Fruit fly (Drosophila melanogaster) whole organism, embryonic: ENCODE measurements around the gene Sry-alpha.

Source experiments
- Antp ChIP-seq: fragments of 200-800 bp; sonication (Bioruptor generic); optimal IDR thresholded peaks from 3 replicates; lab custom pipeline; 2016; ENCODE audit warnings: missing biosample characterization, missing genetic modification characterization
- Asciz ChIP-seq: fragments of 200-800 bp; sonication (Bioruptor generic); optimal IDR thresholded peaks from 2 replicates; lab custom pipeline; 2017; ENCODE audit warnings: missing biosample characterization, mild to moderate bottlenecking, missing genetic modification characterization, missing genetic modification reagents
- Atf6 ChIP-seq: fragments of 200-800 bp; sonication (Bioruptor generic); IDR thresholded peaks from 2 replicates; pipeline ENCODE4 v1.3.6; 2022; ENCODE audit warnings: missing biosample characterization, missing genetic modification characterization
- Awh ChIP-seq: fragments of 200-800 bp; sonication (Bioruptor generic); IDR thresholded peaks from 2 replicates; pipeline ENCODE4, ENCODE4 v1.3.6; 2022; ENCODE audit warnings: missing biosample characterization, missing genetic modification characterization
- B-H2 ChIP-seq: fragments of 200-800 bp; sonication (Bioruptor generic); optimal IDR thresholded peaks from 2 replicates; lab custom pipeline; 2018; ENCODE audit warnings: missing biosample characterization, mild to moderate bottlenecking, missing genetic modification characterization
- CG10366 ChIP-seq: fragments of 200-800 bp; sonication (Bioruptor generic); IDR thresholded peaks from 2 replicates; pipeline ENCODE4 v1.3.6; 2022; ENCODE audit warnings: missing biosample characterization, missing genetic modification characterization
- CG10543 ChIP-seq: fragments of 200-800 bp; sonication (Bioruptor generic); optimal IDR thresholded peaks from 3 replicates; lab custom pipeline; 2017; ENCODE audit warnings: missing biosample characterization, mild to moderate bottlenecking, missing genetic modification characterization, moderate library complexity
- CG11085 ChIP-seq: fragments of 200-800 bp; sonication (Bioruptor generic); IDR thresholded peaks from 2 replicates; pipeline ENCODE4 v1.3.6; 2022; ENCODE audit warnings: missing biosample characterization, missing genetic modification characterization
- CG11093 ChIP-seq: fragments of 200-800 bp; sonication (Bioruptor generic); IDR thresholded peaks from 3 replicates; pipeline ENCODE4 v1.3.6; 2022; ENCODE audit warnings: missing biosample characterization, missing genetic modification characterization
- CG11696 ChIP-seq: fragments of 200-800 bp; sonication (Bioruptor generic); IDR thresholded peaks from 2 replicates; pipeline ENCODE4 v1.3.6; 2022; ENCODE audit warnings: missing biosample characterization, missing genetic modification characterization
- CG12104 ChIP-seq: fragments of 200-800 bp; sonication (Bioruptor generic); optimal IDR thresholded peaks from 3 replicates; lab custom pipeline; 2016; ENCODE audit warnings: missing biosample characterization, missing genetic modification characterization
- CG13287 ChIP-seq: fragments of 200-800 bp; sonication (Bioruptor generic); IDR thresholded peaks from 2 replicates; pipeline ENCODE4 v1.3.6; 2022; ENCODE audit warnings: missing biosample characterization, missing genetic modification characterization; ENCODE audit not compliant: partially characterized antibody
- CG16779 ChIP-seq: fragments of 200-800 bp; sonication (Bioruptor generic); IDR thresholded peaks from 2 replicates; pipeline ENCODE4 v1.3.6; 2022; ENCODE audit warnings: missing biosample characterization, missing genetic modification characterization
- CG1832 ChIP-seq: fragments of 200-800 bp; sonication (Bioruptor generic); optimal IDR thresholded peaks from 2 replicates; lab custom pipeline; 2017; ENCODE audit warnings: missing biosample characterization, mild to moderate bottlenecking, missing genetic modification characterization, inconsistent platforms
- CG2116 ChIP-seq: fragments of 200-800 bp; sonication (Bioruptor generic); optimal IDR thresholded peaks from 3 replicates; lab custom pipeline; 2018; ENCODE audit warnings: missing biosample characterization, mild to moderate bottlenecking, missing genetic modification characterization
- CG34422 ChIP-seq: fragments of 200-800 bp; sonication (Bioruptor generic); IDR thresholded peaks from 3 replicates; pipeline ENCODE4 v1.3.6; 2022; ENCODE audit warnings: missing biosample characterization, missing genetic modification characterization
- CG3838 ChIP-seq: fragments of 200-800 bp; sonication (Bioruptor generic); optimal IDR thresholded peaks from 3 replicates; lab custom pipeline; 2016; ENCODE audit warnings: missing biosample characterization, missing genetic modification characterization
- CG3995 ChIP-seq: fragments of 200-800 bp; sonication (Bioruptor generic); optimal IDR thresholded peaks from 3 replicates; lab custom pipeline; 2016; ENCODE audit warnings: missing biosample characterization, missing genetic modification characterization
- CG4360 ChIP-seq: fragments of 200-800 bp; sonication (Bioruptor generic); IDR thresholded peaks from 2 replicates; pipeline ENCODE4 v1.3.6; 2022; ENCODE audit warnings: missing biosample characterization, missing genetic modification characterization
- CG6683 ChIP-seq: fragments of 200-800 bp; sonication (Bioruptor generic); optimal IDR thresholded peaks from 2 replicates; lab custom pipeline; 2017; ENCODE audit warnings: missing biosample characterization, mild to moderate bottlenecking, missing genetic modification characterization, missing genetic modification reagents
- CG6765 ChIP-seq: fragments of 200-800 bp; sonication (Bioruptor generic); optimal IDR thresholded peaks from 3 replicates; lab custom pipeline; 2017; ENCODE audit warnings: missing biosample characterization, mild to moderate bottlenecking, missing genetic modification characterization
- CG7271 ChIP-seq: fragments of 200-800 bp; sonication (Bioruptor generic); optimal IDR thresholded peaks from 2 replicates; lab custom pipeline; 2018; ENCODE audit warnings: missing biosample characterization, mild to moderate bottlenecking, missing genetic modification characterization, moderate library complexity
- CG7372 ChIP-seq: fragments of 200-800 bp; sonication (Bioruptor generic); IDR thresholded peaks from 2 replicates; pipeline ENCODE4 v1.3.6; 2022; ENCODE audit warnings: missing biosample characterization, missing genetic modification characterization
- CG9437 ChIP-seq: fragments of 200-800 bp; sonication (Bioruptor generic); optimal IDR thresholded peaks from 2 replicates; lab custom pipeline; 2018; ENCODE audit warnings: missing biosample characterization, mild to moderate bottlenecking, missing genetic modification characterization
- CTCF ChIP-seq: fragments of 200-800 bp; sonication (Bioruptor generic); optimal IDR thresholded peaks from 2 replicates; lab custom pipeline; 2017; ENCODE audit warnings: missing biosample characterization, mild to moderate bottlenecking, missing genetic modification characterization, moderate library complexity
- Chrac-16 ChIP-seq: fragments of 200-800 bp; sonication (Bioruptor generic); optimal IDR thresholded peaks from 3 replicates; lab custom pipeline; 2016; ENCODE audit warnings: missing biosample characterization, missing genetic modification characterization
- CkIIα-i1 ChIP-seq: fragments of 200-800 bp; sonication (Bioruptor generic); IDR thresholded peaks from 2 replicates; pipeline ENCODE4 v1.3.6; 2022; ENCODE audit warnings: missing biosample characterization, missing genetic modification characterization
- D19A ChIP-seq: fragments of 200-800 bp; optimal IDR thresholded peaks from 3 replicates; lab custom pipeline; 2019; ENCODE audit warnings: missing biosample characterization, mild to moderate bottlenecking, missing genetic modification characterization, moderate library complexity
- H15 ChIP-seq: fragments of 200-800 bp; sonication (Bioruptor generic); IDR thresholded peaks from 3 replicates; pipeline ENCODE4 v1.3.6; 2022; ENCODE audit warnings: missing biosample characterization, missing genetic modification characterization
- Hey ChIP-seq: fragments of 200-800 bp; sonication (Bioruptor generic); optimal IDR thresholded peaks from 3 replicates; lab custom pipeline; 2018; ENCODE audit warnings: missing biosample characterization, mild to moderate bottlenecking, missing genetic modification characterization
- Hr51 ChIP-seq, 2 experiments: fragments of 200-800 bp; sonication (Bioruptor generic); optimal IDR thresholded peaks; 2 replicates in 1 of 2; 3 replicates in 1 of 2; lab custom pipeline; 2016 to 2018; ENCODE audit warnings: missing biosample characterization in 2 of 2, missing genetic modification characterization in 2 of 2, mild to moderate bottlenecking in 1 of 2, moderate library complexity in 1 of 2
- Mad ChIP-seq: fragments of 200-800 bp; sonication (Bioruptor generic); optimal IDR thresholded peaks from 2 replicates; lab custom pipeline; 2016; ENCODE audit warnings: missing biosample characterization, missing genetic modification characterization
- Meics ChIP-seq: fragments of 200-800 bp; sonication (Bioruptor generic); optimal IDR thresholded peaks from 2 replicates; lab custom pipeline; 2017; ENCODE audit warnings: missing biosample characterization, mild to moderate bottlenecking, missing genetic modification characterization
- Mes4 ChIP-seq: fragments of 200-800 bp; sonication (Bioruptor generic); optimal IDR thresholded peaks from 2 replicates; lab custom pipeline; 2016; ENCODE audit warnings: missing biosample characterization, missing genetic modification characterization
- PHDP ChIP-seq: fragments of 200-800 bp; sonication (Bioruptor generic); optimal IDR thresholded peaks from 3 replicates; lab custom pipeline; 2018; ENCODE audit warnings: missing biosample characterization, mild to moderate bottlenecking, missing genetic modification characterization, moderate library complexity
- Six4 ChIP-seq: fragments of 200-800 bp; sonication (Bioruptor generic); optimal IDR thresholded peaks from 2 replicates; lab custom pipeline; 2016; ENCODE audit warnings: missing biosample characterization, missing genetic modification characterization
- Sox102F ChIP-seq: fragments of 200-800 bp; sonication (Bioruptor generic); optimal IDR thresholded peaks from 2 replicates; lab custom pipeline; 2018; ENCODE audit warnings: missing biosample characterization, mild to moderate bottlenecking, missing genetic modification characterization, moderate library complexity
- YL-1 ChIP-seq: fragments of 200-800 bp; sonication (Bioruptor generic); optimal IDR thresholded peaks from 3 replicates; lab custom pipeline; 2017; ENCODE audit warnings: missing biosample characterization, mild to moderate bottlenecking, missing genetic modification characterization
- bsh ChIP-seq, 2 experiments: fragments of 200-800 bp; sonication (Bioruptor generic); optimal IDR thresholded peaks; 2 replicates each; lab custom pipeline; 2017 to 2018; ENCODE audit warnings: mild to moderate bottlenecking in 2 of 2, missing biosample characterization in 2 of 2, missing genetic modification characterization in 2 of 2, moderate library complexity in 1 of 2
- dan ChIP-seq: fragments of 200-800 bp; sonication (Bioruptor generic); IDR thresholded peaks from 2 replicates; pipeline ENCODE4 v1.3.6; 2022; ENCODE audit warnings: missing biosample characterization, missing genetic modification characterization
- emc ChIP-seq: fragments of 200-800 bp; sonication (Bioruptor generic); optimal IDR thresholded peaks from 2 replicates; lab custom pipeline; 2016; ENCODE audit warnings: missing biosample characterization, missing genetic modification characterization
- hb ChIP-seq: fragments of 200-800 bp; sonication (Bioruptor generic); IDR thresholded peaks from 3 replicates; pipeline ENCODE4 v1.3.6; 2022; ENCODE audit warnings: missing biosample characterization, missing genetic modification characterization; ENCODE audit not compliant: partially characterized antibody
- pfk ChIP-seq: fragments of 200-800 bp; sonication (Bioruptor generic); optimal IDR thresholded peaks from 2 replicates; lab custom pipeline; 2018; ENCODE audit warnings: missing biosample characterization, mild to moderate bottlenecking, missing genetic modification characterization, moderate library complexity
- prd ChIP-seq, 3 experiments: fragments of >200 bp in 2 of 3; fragments of 200-800 bp in 1 of 3; sonication (Bioruptor generic) in 1 of 3; optimal IDR thresholded peaks in 2 of 3; IDR thresholded peaks in 1 of 3; 2 replicates in 2 of 3; 3 replicates in 1 of 3; pipeline versions ENCODE4 v1.3.6 to Lab custom; 2017 to 2022; ENCODE audit warnings: missing biosample characterization in 1 of 3, missing genetic modification characterization in 1 of 3
- pum ChIP-seq: fragments of 200-800 bp; sonication (Bioruptor generic); optimal IDR thresholded peaks from 2 replicates; lab custom pipeline; 2016; ENCODE audit warnings: missing biosample characterization, missing genetic modification characterization
- row ChIP-seq: fragments of 200-800 bp; sonication (Bioruptor generic); IDR thresholded peaks from 3 replicates; pipeline ENCODE4 v1.3.6; 2022; ENCODE audit warnings: missing biosample characterization, missing genetic modification characterization
- schlank ChIP-seq: fragments of 200-800 bp; sonication (Bioruptor generic); optimal IDR thresholded peaks from 2 replicates; lab custom pipeline; 2018; ENCODE audit warnings: missing biosample characterization, mild to moderate bottlenecking, missing genetic modification characterization
- tio ChIP-seq: fragments of 200-800 bp; sonication (Bioruptor generic); optimal IDR thresholded peaks from 2 replicates; lab custom pipeline; 2017; ENCODE audit warnings: missing biosample characterization, missing genetic modification characterization, inconsistent platforms
- zen ChIP-seq: fragments of 200-800 bp; sonication (Bioruptor generic); optimal IDR thresholded peaks from 3 replicates; lab custom pipeline; 2018; ENCODE audit warnings: missing biosample characterization, mild to moderate bottlenecking, missing genetic modification characterization, moderate library complexity
- zen2 ChIP-seq: fragments of 200-800 bp; sonication (Bioruptor generic); IDR thresholded peaks from 3 replicates; pipeline ENCODE4 v1.3.6; 2022; ENCODE audit warnings: missing biosample characterization, missing genetic modification characterization; ENCODE audit not compliant: partially characterized antibody
- zfh2 ChIP-seq: fragments of 200-800 bp; sonication (Bioruptor generic); optimal IDR thresholded peaks from 2 replicates; lab custom pipeline; 2016; ENCODE audit warnings: missing biosample characterization, missing genetic modification characterization

Gene Sry-alpha

DNA sequence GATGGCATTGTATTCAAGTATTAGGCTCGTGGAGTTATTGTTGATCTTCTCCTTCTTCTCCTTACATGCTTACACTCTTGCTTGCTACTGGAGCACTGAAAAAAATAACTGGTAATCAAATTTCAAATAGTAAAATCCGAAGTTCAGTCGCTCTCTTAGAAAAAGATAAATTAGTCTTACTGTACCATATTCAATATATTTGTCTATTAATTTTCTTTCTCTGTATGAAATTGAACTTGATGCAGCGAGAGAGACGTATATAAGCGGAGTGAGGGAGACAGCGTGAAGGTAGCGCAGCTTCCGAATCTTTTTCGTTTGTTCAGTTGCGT lies 21.6 kb downstream of the Sry-alpha start (continued):
- TF ChIP-seq CG2116 (GFP tag; lab: Kevin White, UChicago): no peak
- TF ChIP-seq CG7271 (tag; lab: Kevin White, UChicago): peak; percentile 41
- TF ChIP-seq Atf6 (GFP tag; lab: Robert Waterston, UW): peak; percentile 90
- peak; percentile 91 for TF ChIP-seq row (GFP tag; lab: Robert Waterston, UW)
- TF ChIP-seq Hr51 (GFP tag; optimal IDR thresholded peaks at IDR 0.05; lab: Kevin White, UChicago): peak; percentile 26 to 83
- peak; percentile 95 for TF ChIP-seq Awh (GFP tag; lab: Robert Waterston, UW)
- TF ChIP-seq CG34422 (GFP tag; lab: Robert Waterston, UW): peak; percentile 95
- peak; percentile 82 for TF ChIP-seq Meics
- TF ChIP-seq YL-1 (GFP tag; lab: Kevin White, UChicago): no peak
- no peak for TF ChIP-seq Hey
- peak; percentile 38; the same call in 1 of the 2 replicates for TF ChIP-seq CG11085 (GFP tag; lab: Robert Waterston, UW)
- peak; percentile 48 for TF ChIP-seq CTCF (GFP tag; lab: Kevin White, UChicago)
- peak; percentile 71 for TF ChIP-seq CG6683 (GFP tag; lab: Kevin White, UChicago)
- peak; percentile 89 for TF ChIP-seq H15 (GFP tag; lab: Robert Waterston, UW)
- peak; percentile 79 for TF ChIP-seq zen (tag; lab: Kevin White, UChicago)
- no peak for TF ChIP-seq CG1832 (GFP tag; lab: Kevin White, UChicago)
- peak; percentile 64 for TF ChIP-seq Chrac-16 (GFP tag; lab: Kevin White, UChicago)
- TF ChIP-seq CG3838: no peak
- TF ChIP-seq CG11093 (GFP tag; lab: Robert Waterston, UW): peak; percentile 82
- peak; percentile 69 for TF ChIP-seq tio (GFP tag; lab: Kevin White, UChicago)
- 0 out of 2 replicates have a peak, but pooled peaks have one; percentile 59 for TF ChIP-seq CG16779 (GFP tag; lab: Robert Waterston, UW)
- TF ChIP-seq dan (GFP tag; lab: Robert Waterston, UW): no peak
- no peak for TF ChIP-seq CkIIα-i1 (GFP tag; lab: Robert Waterston, UW)
- peak; percentile 95 for TF ChIP-seq CG10366
- TF ChIP-seq prd (optimal IDR thresholded peaks at IDR 0.05; lab: Kevin White, UChicago): no peak
- TF ChIP-seq prd (GFP tag; IDR thresholded peaks at IDR 0.05; lab: Robert Waterston, UW): peak; percentile 92
- peak; percentile 76 for TF ChIP-seq CG7372
- TF ChIP-seq Antp (GFP tag; lab: Kevin White, UChicago): peak; percentile 88
- TF ChIP-seq bsh (GFP tag; optimal IDR thresholded peaks at IDR 0.05; lab: Kevin White, UChicago): peak; percentile 34 to 85
- TF ChIP-seq CG13287 (GFP tag; lab: Robert Waterston, UW): no peak
- no peak for TF ChIP-seq pfk
- TF ChIP-seq Mad (GFP tag; lab: Kevin White, UChicago): peak; percentile 50
- peak; percentile 81 for TF ChIP-seq CG12104 (GFP tag; lab: Kevin White, UChicago)
- TF ChIP-seq pum (GFP tag; lab: Kevin White, UChicago): peak; percentile 89
- TF ChIP-seq zen2: no peak
- TF ChIP-seq CG11696: peak; percentile 85
- no peak for TF ChIP-seq hb (GFP tag; lab: Robert Waterston, UW)
- peak; percentile 68 for TF ChIP-seq CG6765 (GFP tag; lab: Kevin White, UChicago)
- no peak for TF ChIP-seq CG3995
- TF ChIP-seq CG4360 (GFP tag; lab: Robert Waterston, UW): peak; percentile 6; the same call in 1 of the 2 replicates
- peak; percentile 62 for TF ChIP-seq PHDP
- peak; percentile 59 for TF ChIP-seq CG10543 (GFP tag; lab: Kevin White, UChicago)
- TF ChIP-seq Sox102F (GFP tag; lab: Kevin White, UChicago): peak; percentile 88
- TF ChIP-seq schlank: no peak
- TF ChIP-seq zfh2 (GFP tag; lab: Kevin White, UChicago): peak; percentile 38
- peak; percentile 94 for TF ChIP-seq Six4 (GFP tag; lab: Kevin White, UChicago)
- TF ChIP-seq B-H2: no peak
- peak; percentile 64 for TF ChIP-seq Mes4 (GFP tag; lab: Kevin White, UChicago)
- peak; percentile 46 for TF ChIP-seq CG9437 (GFP tag; lab: Kevin White, UChicago)
- TF ChIP-seq D19A (tag; lab: Kevin White, UChicago): peak; percentile 90
- peak; percentile 96 for TF ChIP-seq Asciz
- TF ChIP-seq emc (GFP tag; lab: Kevin White, UChicago): peak; percentile 79
